Worm (Caenorhabditis elegans) whole organism, L4 larva: Measurements from ENCODE around the gene F16G10.14.

Experiments used
- aly-2 ChIP-seq: sonication (generic microtip); optimal IDR thresholded peaks from 2 replicates; lab custom pipeline; 2018; ENCODE audit warnings: missing biosample characterization, missing genetic modification characterization
- ceh-82 ChIP-seq: sonication (generic microtip); optimal IDR thresholded peaks from 2 replicates; lab custom pipeline; 2017; ENCODE audit warnings: missing biosample characterization, missing genetic modification characterization
- php-3 ChIP-seq: fragments of 200-800 bp; sonication (Bioruptor generic); IDR thresholded peaks from 2 replicates; pipeline ENCODE4 v1.3.6; 2022; ENCODE audit warnings: missing genetic modification reagents, missing genetic modification characterization, missing compliant biosample characterization
- pqm-1 ChIP-seq: sonication (generic microtip); optimal IDR thresholded peaks from 2 replicates; lab custom pipeline; 2017; ENCODE audit warnings: missing biosample characterization, missing genetic modification characterization
- unc-62 ChIP-seq, 3 experiments: fragments of 150-350 bp in 1 of 3; sonication (generic microtip); optimal IDR thresholded peaks in 2 of 3; peaks in 1 of 3; 1 replicate in 1 of 3; 2 replicates in 2 of 3; lab custom pipeline; 2014 to 2017; ENCODE audit warnings: missing biosample characterization in 3 of 3, missing genetic modification characterization in 3 of 3, missing genetic modification reagents in 3 of 3, missing genotype in 1 of 3
- ztf-11 ChIP-seq: fragments of 150-350 bp; optimal IDR thresholded peaks from 2 replicates; lab custom pipeline; 2014; ENCODE audit warnings: missing biosample characterization, missing genetic modification characterization

DNA sequence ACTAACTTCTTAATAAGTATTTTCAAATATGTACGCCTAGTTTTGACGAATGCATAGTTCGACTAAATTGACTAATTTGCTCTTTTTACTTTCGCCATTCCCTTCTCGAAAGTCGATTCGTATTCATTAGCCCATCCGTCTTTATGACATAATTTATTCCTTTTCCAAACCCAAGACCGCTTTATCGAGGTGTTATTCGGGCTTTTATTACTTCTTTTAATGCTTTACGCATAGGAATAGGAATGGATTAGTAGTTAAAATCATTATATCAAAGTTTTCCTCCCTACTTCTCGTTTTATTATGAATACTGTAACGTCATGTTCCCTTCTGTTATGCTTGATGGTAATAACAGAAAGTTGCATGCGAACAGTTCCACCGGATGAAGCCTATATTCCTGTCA is 23.8 kb downstream of the F16G10.14 start, which contains the start of gene F16G10.2:
- no peak for TF ChIP-seq aly-2 (tag; lab: Kevin White, UChicago)
- TF ChIP-seq php-3 (GFP tag; lab: Robert Waterston, UW), result no peak
- no peak for TF ChIP-seq ztf-11 (tag; lab: Kevin White, UChicago)
- no peak for TF ChIP-seq ceh-82 (tag; lab: Kevin White, UChicago)
- TF ChIP-seq unc-62 (GFP tag; optimal IDR thresholded peaks at IDR 0.05 in 1 of 2; lab: Kevin White, UChicago), result peak in 1 of 2 experiments; percentile 79
- TF ChIP-seq unc-62 (tag; optimal IDR thresholded peaks at IDR 0.05; lab: Kevin White, UChicago), result no peak
- TF ChIP-seq pqm-1 (tag; lab: Kevin White, UChicago), result no peak
